Worm (Caenorhabditis elegans): Measurements from ENCODE around the gene spp-21.

ce11 chrX:11462112-11462511, 27.8 kb upstream of the spp-21 start:
- TF ChIP-seq fkh-10 (GFP tag; optimal IDR thresholded peaks at IDR 0.05) (no peak), hlh-4 (tag; optimal IDR thresholded peaks at IDR 0.05) (no peak), ama-1 (optimal IDR thresholded peaks at IDR 0.05) (no peak), sup-37 (GFP tag; optimal IDR thresholded peaks at IDR 0.05) (no peak), nhr-90 (tag; optimal IDR thresholded peaks at IDR 0.05; ENCODE audit: poor library complexity) (no peak), lin-13 (GFP tag; optimal IDR thresholded peaks at IDR 0.05) (no peak), snpc-4 (tag; optimal IDR thresholded peaks at IDR 0.05) (no peak), lir-3 (tag; optimal IDR thresholded peaks at IDR 0.05; ENCODE audit: poor library complexity) (no peak), ztf-4 (tag; optimal IDR thresholded peaks at IDR 0.05) (no peak), fkh-4 (tag; optimal IDR thresholded peaks at IDR 0.05; ENCODE audit: borderline replicate concordance) (no peak), nhr-77 (tag; optimal IDR thresholded peaks at IDR 0.05) (no peak)
